Worm (Caenorhabditis elegans) whole organism, young adult: ENCODE measurements around the gene tbc-13.

Experiments used
- F22D6.2 ChIP-seq: sonication (generic microtip); optimal IDR thresholded peaks from 2 replicates; lab custom pipeline; 2016; ENCODE audit warnings: mild to moderate bottlenecking, missing genetic modification characterization, missing compliant biosample characterization
- K12H6.12 ChIP-seq: fragments of 200-800 bp; sonication (Bioruptor generic); optimal IDR thresholded peaks from 2 replicates; lab custom pipeline; 2018; ENCODE audit warnings: mild to moderate bottlenecking, missing genetic modification characterization, missing compliant biosample characterization
- Y79H2A.3 ChIP-seq: fragments of 200-800 bp; sonication (Bioruptor generic); conservative IDR thresholded peaks from 2 replicates; pipeline ENCODE4 v1.3.6; 2022; ENCODE audit warnings: missing genetic modification reagents, missing genetic modification characterization, missing compliant biosample characterization
- bed-2 ChIP-seq: fragments of 200-800 bp; sonication (Bioruptor generic); IDR thresholded peaks from 2 replicates; pipeline ENCODE4 v1.3.6; 2022; ENCODE audit warnings: missing genetic modification reagents, missing genetic modification characterization, missing compliant biosample characterization
- ceh-40 ChIP-seq: fragments of 200-800 bp; sonication (Bioruptor generic); IDR thresholded peaks from 2 replicates; pipeline ENCODE4 v1.3.6; 2022; ENCODE audit warnings: missing genetic modification characterization, missing compliant biosample characterization
- ceh-79 ChIP-seq: sonication (generic microtip); optimal IDR thresholded peaks from 2 replicates; lab custom pipeline; 2017; ENCODE audit warnings: mild to moderate bottlenecking, missing genetic modification characterization, missing compliant biosample characterization
- egrh-3 ChIP-seq: fragments of 200-800 bp; sonication (Bioruptor generic); IDR thresholded peaks from 2 replicates; pipeline ENCODE4 v1.3.6; 2022; ENCODE audit warnings: missing genetic modification reagents, missing genetic modification characterization, missing compliant biosample characterization
- hmg-20 ChIP-seq: fragments of 200-800 bp; sonication (Bioruptor generic); IDR thresholded peaks from 2 replicates; pipeline ENCODE4 v1.3.6; 2022; ENCODE audit warnings: missing genetic modification reagents, missing genetic modification characterization, missing compliant biosample characterization
- madf-8 ChIP-seq: fragments of 200-800 bp; sonication (Bioruptor generic); conservative IDR thresholded peaks from 2 replicates; pipeline ENCODE4 v1.3.6; 2022; ENCODE audit warnings: missing genetic modification reagents, missing genetic modification characterization, missing compliant biosample characterization
- snpc-4 ChIP-seq, 5 experiments: fragments of 150-350 bp in 1 of 5; sonication (generic microtip) in 4 of 5; optimal IDR thresholded peaks; 2 replicates each; lab custom pipeline; 2014 to 2018; ENCODE audit warnings: missing genetic modification characterization in 5 of 5, missing biosample characterization in 3 of 5, antibody characterized with exemption in 2 of 5, mild to moderate bottlenecking in 2 of 5, missing compliant biosample characterization in 2 of 5, missing genotype in 2 of 5, moderate library complexity in 2 of 5, missing genetic modification reagents in 1 of 5
- tlf-1 ChIP-seq: fragments of 200-800 bp; sonication (Bioruptor generic); optimal IDR thresholded peaks from 2 replicates; lab custom pipeline; 2018; ENCODE audit warnings: mild to moderate bottlenecking, missing genetic modification characterization, missing compliant biosample characterization
- unc-62 ChIP-seq: fragments of 150-350 bp; optimal IDR thresholded peaks from 2 replicates; lab custom pipeline; 2014; ENCODE audit warnings: missing biosample characterization, missing genetic modification reagents, missing genetic modification characterization

- TF ChIP-seq ceh-40 (GFP tag; lab: Robert Waterston, UW), result no peak
- TF ChIP-seq Y79H2A.3, result no peak
- TF ChIP-seq egrh-3 (GFP tag; lab: Robert Waterston, UW), result no peak
- TF ChIP-seq hmg-20 (GFP tag; lab: Robert Waterston, UW), result no peak
- TF ChIP-seq madf-8 (GFP tag; lab: Robert Waterston, UW), result no peak
- no peak for TF ChIP-seq K12H6.12 (tag; lab: Kevin White, UChicago)
- TF ChIP-seq snpc-4 (GFP tag; optimal IDR thresholded peaks at IDR 0.05; lab: Kevin White, UChicago), result no peak
- peak in 1 of 4 experiments; percentile 6 for TF ChIP-seq snpc-4 (tag; optimal IDR thresholded peaks at IDR 0.05; lab: Kevin White, UChicago)
- no peak for TF ChIP-seq bed-2 (GFP tag; lab: Robert Waterston, UW)
- no peak for TF ChIP-seq tlf-1 (GFP tag; lab: Kevin White, UChicago)
- no peak for TF ChIP-seq ceh-79 (tag; lab: Kevin White, UChicago)
- peak; percentile 63 for TF ChIP-seq F22D6.2
- TF ChIP-seq unc-62 (GFP tag; lab: Kevin White, UChicago), result no peak
Measured at ce11 chrX:12509334-12509944, 24.6 kb downstream of the tbc-13 start.
